Fruit fly (Drosophila melanogaster) Kc167 (cell line): ENCODE measurements around the gene mwh.

ENCODE experiments used
- Myc ChIP-seq: fragments of >200 bp; optimal IDR thresholded peaks from 2 replicates; lab custom pipeline; 2017; ENCODE audit warnings: missing external identifiers
- Sin3A ChIP-seq: fragments of >200 bp; optimal IDR thresholded peaks from 2 replicates; lab custom pipeline; 2018; ENCODE audit warnings: missing external identifiers
- h ChIP-seq: fragments of >200 bp; optimal IDR thresholded peaks from 3 replicates; lab custom pipeline; 2018; ENCODE audit warnings: missing external identifiers
- psq ChIP-seq: fragments of >200 bp; optimal IDR thresholded peaks from 2 replicates; lab custom pipeline; 2017; ENCODE audit warnings: missing external identifiers
- ttk ChIP-seq: sonication (Bioruptor generic); optimal IDR thresholded peaks from 2 replicates; lab custom pipeline; 2017; ENCODE audit warnings: missing external identifiers

- no peak for TF ChIP-seq Myc (lab: Kevin White, UChicago)
- no peak for TF ChIP-seq h (lab: Kevin White, UChicago)
- no peak for TF ChIP-seq ttk
- TF ChIP-seq psq, result no peak
- no peak for TF ChIP-seq Sin3A (lab: Kevin White, UChicago)
These were observed 47.8 kb upstream of the mwh start for dm6 chr3L:1152540-1153348.
